Worm (Caenorhabditis elegans) whole organism, L1 larva: ENCODE measurements around the gene smoc-1.

Source experiments
- C04F5.9 ChIP-seq: sonication (generic microtip); optimal IDR thresholded peaks from 2 replicates; lab custom pipeline; 2016; ENCODE audit warnings: missing genetic modification characterization, missing compliant biosample characterization
- aha-1 ChIP-seq: fragments of 150-350 bp; optimal IDR thresholded peaks from 2 replicates; lab custom pipeline; 2014; ENCODE audit warnings: missing biosample characterization, missing genetic modification characterization
- blmp-1 ChIP-seq: fragments of 150-350 bp; optimal IDR thresholded peaks from 2 replicates; lab custom pipeline; 2014; ENCODE audit warnings: missing biosample characterization, missing genetic modification characterization
- ceh-63 ChIP-seq: fragments of 200-800 bp; sonication (Bioruptor generic); optimal IDR thresholded peaks from 2 replicates; lab custom pipeline; 2018; ENCODE audit warnings: mild to moderate bottlenecking, missing genetic modification characterization, missing compliant biosample characterization
- ceh-90 ChIP-seq: sonication (generic microtip); optimal IDR thresholded peaks from 2 replicates; lab custom pipeline; 2016; ENCODE audit warnings: missing genetic modification characterization, missing compliant biosample characterization
- dsc-1 ChIP-seq: sonication (generic microtip); optimal IDR thresholded peaks from 2 replicates; lab custom pipeline; 2016; ENCODE audit warnings: mild to moderate bottlenecking, missing genetic modification characterization, missing compliant biosample characterization
- efl-1 ChIP-seq, 4 experiments: fragments of 150-350 bp; optimal IDR thresholded peaks in 3 of 4; peaks in 1 of 4; 1 replicate in 1 of 4; 2 replicates in 3 of 4; lab custom pipeline; 2014; ENCODE audit warnings: missing biosample characterization in 2 of 4, missing genetic modification characterization in 2 of 4, missing genetic modification reagents in 2 of 4
- elt-2 ChIP-seq: sonication (generic microtip); optimal IDR thresholded peaks from 2 replicates; lab custom pipeline; 2016; ENCODE audit warnings: missing genetic modification characterization, mild to moderate bottlenecking, inconsistent platforms, missing compliant biosample characterization, missing genetic modification reagents
- fkh-10 ChIP-seq: sonication (generic microtip); optimal IDR thresholded peaks from 2 replicates; lab custom pipeline; 2017; ENCODE audit warnings: missing biosample characterization, missing genetic modification reagents, missing genetic modification characterization
- fkh-4 ChIP-seq: sonication (generic microtip); optimal IDR thresholded peaks from 2 replicates; lab custom pipeline; 2016; ENCODE audit warnings: missing compliant biosample characterization, missing genetic modification characterization, borderline replicate concordance
- fkh-8 ChIP-seq: sonication (generic microtip); optimal IDR thresholded peaks from 2 replicates; lab custom pipeline; 2016; ENCODE audit warnings: mild to moderate bottlenecking, missing genetic modification characterization, missing compliant biosample characterization
- hlh-4 ChIP-seq: sonication (generic microtip); optimal IDR thresholded peaks from 2 replicates; lab custom pipeline; 2016; ENCODE audit warnings: mild to moderate bottlenecking, missing genetic modification characterization, missing compliant biosample characterization
- lin-14 ChIP-seq: fragments of 200-800 bp; sonication (Bioruptor generic); optimal IDR thresholded peaks from 2 replicates; lab custom pipeline; 2018; ENCODE audit warnings: mild to moderate bottlenecking, missing genetic modification characterization, moderate library complexity, missing compliant biosample characterization
- lin-39 ChIP-seq: fragments of 150-350 bp; optimal IDR thresholded peaks from 2 replicates; lab custom pipeline; 2014; ENCODE audit warnings: missing biosample characterization, missing genetic modification reagents, missing genetic modification characterization
- lir-3 ChIP-seq: sonication (generic microtip); optimal IDR thresholded peaks from 2 replicates; lab custom pipeline; 2016; ENCODE audit warnings: mild to moderate bottlenecking, missing genetic modification characterization, moderate library complexity, missing compliant biosample characterization; ENCODE audit not compliant: poor library complexity
- mef-2 ChIP-seq: fragments of 150-350 bp; optimal IDR thresholded peaks from 2 replicates; lab custom pipeline; 2014; ENCODE audit warnings: missing biosample characterization, missing genetic modification characterization
- nhr-11 ChIP-seq: fragments of 150-350 bp; optimal IDR thresholded peaks from 2 replicates; lab custom pipeline; 2014; ENCODE audit warnings: missing biosample characterization, missing genetic modification characterization
- nhr-20 ChIP-seq: sonication (generic microtip); optimal IDR thresholded peaks from 2 replicates; lab custom pipeline; 2016; ENCODE audit warnings: mild to moderate bottlenecking, missing genetic modification characterization, missing compliant biosample characterization
- nhr-76 ChIP-seq: sonication (generic microtip); optimal IDR thresholded peaks from 2 replicates; lab custom pipeline; 2017; ENCODE audit warnings: missing biosample characterization, missing genetic modification characterization
- nhr-85 ChIP-seq: sonication (generic microtip); peaks from one replicate; lab custom pipeline; 2016; ENCODE audit warnings: missing genetic modification characterization, inconsistent platforms, missing compliant biosample characterization
- nhr-90 ChIP-seq: sonication (generic microtip); optimal IDR thresholded peaks from 2 replicates; lab custom pipeline; 2016; ENCODE audit warnings: mild to moderate bottlenecking, missing genetic modification characterization, missing compliant biosample characterization; ENCODE audit not compliant: poor library complexity
- pag-3 ChIP-seq: sonication (generic microtip); optimal IDR thresholded peaks from 2 replicates; lab custom pipeline; 2017; ENCODE audit warnings: missing genetic modification characterization, mild to moderate bottlenecking, missing compliant biosample characterization, antibody characterized with exemption, borderline replicate concordance; ENCODE audit not compliant: insufficient read depth
- pax-3 ChIP-seq: fragments of 200-800 bp; sonication (Bioruptor generic); optimal IDR thresholded peaks from 2 replicates; lab custom pipeline; 2018; ENCODE audit warnings: mild to moderate bottlenecking, missing genetic modification characterization, moderate library complexity, missing compliant biosample characterization
- snpc-4 ChIP-seq: fragments of 150-350 bp; optimal IDR thresholded peaks from 2 replicates; lab custom pipeline; 2014; ENCODE audit warnings: missing biosample characterization, missing genetic modification characterization
- snu-23 ChIP-seq: sonication (generic microtip); optimal IDR thresholded peaks from 2 replicates; lab custom pipeline; 2016; ENCODE audit warnings: missing genetic modification characterization, missing compliant biosample characterization
- sox-4 ChIP-seq: sonication (generic microtip); optimal IDR thresholded peaks from 2 replicates; lab custom pipeline; 2016; ENCODE audit warnings: missing genetic modification characterization, missing compliant biosample characterization
- sptf-1 ChIP-seq: fragments of 150-350 bp; optimal IDR thresholded peaks from 2 replicates; lab custom pipeline; 2014; ENCODE audit warnings: missing biosample characterization, missing genetic modification characterization
- sup-37 ChIP-seq: fragments of 200-800 bp; sonication (Bioruptor generic); optimal IDR thresholded peaks from 2 replicates; lab custom pipeline; 2018; ENCODE audit warnings: mild to moderate bottlenecking, missing genetic modification characterization, missing compliant biosample characterization
- swsn-7 ChIP-seq: sonication (generic microtip); optimal IDR thresholded peaks from 2 replicates; lab custom pipeline; 2016; ENCODE audit warnings: missing genetic modification characterization, missing compliant biosample characterization
- tlp-1 ChIP-seq: fragments of 150-350 bp; optimal IDR thresholded peaks from 2 replicates; lab custom pipeline; 2014; ENCODE audit warnings: missing biosample characterization, missing genetic modification characterization
- unc-30 ChIP-seq: sonication (generic microtip); optimal IDR thresholded peaks from 2 replicates; lab custom pipeline; 2017; ENCODE audit warnings: missing biosample characterization, missing genetic modification characterization
- unc-62 ChIP-seq: fragments of 150-350 bp; optimal IDR thresholded peaks from 2 replicates; lab custom pipeline; 2014; ENCODE audit warnings: missing biosample characterization, missing genetic modification reagents, missing genetic modification characterization
- unc-86 ChIP-seq: sonication (generic microtip); optimal IDR thresholded peaks from 2 replicates; lab custom pipeline; 2016; ENCODE audit warnings: missing genetic modification characterization, missing compliant biosample characterization
- unc-98 ChIP-seq: fragments of 200-800 bp; sonication (Bioruptor generic); IDR thresholded peaks from 2 replicates; pipeline ENCODE4 v1.3.6; 2022; ENCODE audit warnings: missing genetic modification characterization, missing compliant biosample characterization
- zag-1 ChIP-seq: fragments of 150-350 bp; optimal IDR thresholded peaks from 2 replicates; lab custom pipeline; 2014; ENCODE audit warnings: missing biosample characterization, missing genetic modification characterization
- ztf-11 ChIP-seq, 2 experiments: sonication (generic microtip); optimal IDR thresholded peaks; 2 replicates each; lab custom pipeline; 2016 to 2017; ENCODE audit warnings: missing genetic modification characterization in 2 of 2, missing biosample characterization in 1 of 2, missing compliant biosample characterization in 1 of 2
- ztf-4 ChIP-seq: fragments of 150-350 bp; optimal IDR thresholded peaks from 2 replicates; lab custom pipeline; 2014; ENCODE audit warnings: missing biosample characterization, missing genetic modification characterization

smoc-1 gene

ce11 chrV:11757358-11757757 is at the start of gene smoc-1:
smoc-1 (plus strand) TSS chrV:11757658.
- TF ChIP-seq lin-39 (tag; lab: Kevin White, UChicago): no peak
- TF ChIP-seq fkh-8 (tag; lab: Kevin White, UChicago): no peak
- no peak for TF ChIP-seq elt-2 (tag; lab: Kevin White, UChicago)
- TF ChIP-seq zag-1 (tag; lab: Kevin White, UChicago): no peak
- no peak for TF ChIP-seq lin-14 (GFP tag; lab: Kevin White, UChicago)
- no peak for TF ChIP-seq mef-2
- TF ChIP-seq unc-86 (tag; lab: Kevin White, UChicago): no peak
- no peak for TF ChIP-seq unc-30 (tag; lab: Kevin White, UChicago)
- no peak for TF ChIP-seq fkh-4 (tag; lab: Kevin White, UChicago)
- no peak for TF ChIP-seq nhr-11
- TF ChIP-seq ztf-4 (tag; lab: Kevin White, UChicago): no peak
- no peak for TF ChIP-seq unc-62
- no peak for TF ChIP-seq ceh-63
- TF ChIP-seq ceh-90: no peak
- no peak for TF ChIP-seq swsn-7 (tag; lab: Kevin White, UChicago)

DNA sequence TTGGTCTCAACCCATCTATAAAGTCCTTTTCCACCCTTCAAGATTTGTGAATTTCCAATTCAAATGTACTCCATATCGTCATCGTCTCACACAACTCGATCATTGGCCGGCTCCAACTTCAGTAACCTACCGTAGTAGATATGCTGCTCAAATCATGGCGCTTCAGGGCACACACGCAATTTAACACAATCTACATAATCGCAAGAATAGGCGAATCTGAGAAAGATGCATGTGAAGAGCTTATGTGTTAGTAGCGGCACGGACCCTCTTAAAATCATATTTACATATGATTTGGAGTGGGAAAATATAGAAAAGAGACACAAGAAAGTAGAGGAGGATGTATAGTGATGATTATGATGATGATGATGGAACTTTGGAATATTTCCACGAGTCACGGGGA is 45.7 kb upstream of the smoc-1 start:
- TF ChIP-seq efl-1 (optimal IDR thresholded peaks at IDR 0.05; lab: Kevin White, UChicago) (no peak), efl-1 (GFP tag; optimal IDR thresholded peaks at IDR 0.05 in 1 of 2; lab: Kevin White, UChicago) (no peak), snu-23 (no peak), blmp-1 (tag; lab: Kevin White, UChicago) (no peak), snpc-4 (no peak), fkh-10 (GFP tag; lab: Kevin White, UChicago) (peak; percentile 69), lin-14 (GFP tag; lab: Kevin White, UChicago) (peak; percentile 44)

DNA sequence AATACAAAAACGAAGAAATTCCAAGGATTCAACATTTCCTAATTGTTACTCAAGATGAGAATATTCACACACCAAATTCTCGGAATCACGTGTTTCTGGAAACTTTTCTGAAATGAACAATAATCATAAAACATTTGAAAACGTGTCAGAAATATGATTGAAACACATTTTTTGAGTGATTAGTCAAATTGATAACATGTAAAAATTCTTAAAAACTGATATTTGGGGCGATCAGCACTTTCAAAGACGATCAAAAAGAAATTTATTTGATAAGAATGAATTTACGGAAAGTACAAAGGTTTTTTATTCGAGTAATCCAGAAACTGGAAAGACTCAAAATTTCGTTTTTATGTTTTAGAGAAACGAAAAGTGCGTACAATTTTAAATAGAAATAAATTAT is 41.7 kb upstream of the smoc-1 start, which contains the start of gene tre-3:
tre-3 (minus strand) TSS at position 107 of the 400 bp plus-strand sequence.
- TF ChIP-seq dsc-1 (no peak), elt-2 (tag; lab: Kevin White, UChicago) (peak; percentile 29), efl-1 (optimal IDR thresholded peaks at IDR 0.05; lab: Kevin White, UChicago) (no peak), efl-1 (GFP tag; optimal IDR thresholded peaks at IDR 0.05 in 1 of 2; lab: Kevin White, UChicago) (peak in 1 of 2 experiments; percentile 51)

- TF ChIP-seq C04F5.9 (tag; lab: Kevin White, UChicago): no peak
- peak; percentile 53 for TF ChIP-seq elt-2 (tag; lab: Kevin White, UChicago)
Measured at ce11 chrV:11716930-11717329, 40.5 kb upstream of the smoc-1 start.

ce11 chrV:11722858-11723257 is 34.6 kb upstream of the smoc-1 start:
- TF ChIP-seq efl-1 (optimal IDR thresholded peaks at IDR 0.05; lab: Kevin White, UChicago) (no peak), efl-1 (GFP tag; optimal IDR thresholded peaks at IDR 0.05 in 1 of 2; lab: Kevin White, UChicago) (peak in 1 of 2 experiments; percentile 68), fkh-8 (tag; lab: Kevin White, UChicago) (no peak)

DNA sequence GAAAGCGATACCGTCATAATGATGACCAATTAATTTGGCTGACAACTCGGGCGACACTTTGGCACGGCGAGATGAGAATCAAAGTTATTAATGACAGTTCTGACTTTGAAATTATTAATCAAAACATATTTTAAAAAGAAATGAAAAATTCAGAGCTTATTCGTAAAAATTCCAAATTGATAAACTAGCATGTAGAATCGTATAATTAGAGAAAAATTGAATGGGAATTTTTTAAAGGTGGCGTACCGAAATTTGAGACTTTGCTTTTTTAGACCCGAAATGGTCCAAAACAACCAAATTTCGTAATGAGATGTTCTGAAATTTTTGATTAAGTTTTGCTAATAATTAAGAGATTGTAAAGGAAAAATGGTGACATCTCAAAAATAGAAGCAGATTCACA is 31.5 kb upstream of the smoc-1 start, which contains the start of gene daf-11:
daf-11 (minus strand) TSS at position 101 of the 400 bp plus-strand sequence.
- no peak for TF ChIP-seq unc-98 (GFP tag; lab: Robert Waterston, UW)
- TF ChIP-seq fkh-10 (GFP tag; lab: Kevin White, UChicago): no peak
- TF ChIP-seq aha-1 (tag; lab: Kevin White, UChicago): no peak
- no peak for TF ChIP-seq lir-3
- no peak for TF ChIP-seq nhr-20 (tag; lab: Kevin White, UChicago)
- TF ChIP-seq sup-37 (GFP tag; lab: Kevin White, UChicago): no peak
- no peak for TF ChIP-seq hlh-4

- TF ChIP-seq nhr-85 (no peak), nhr-76 (tag; lab: Kevin White, UChicago) (no peak), pax-3 (tag; lab: Kevin White, UChicago) (no peak), sox-4 (tag; lab: Kevin White, UChicago) (no peak), nhr-90 (tag; lab: Kevin White, UChicago) (no peak), unc-30 (tag; lab: Kevin White, UChicago) (no peak), hlh-4 (no peak), nhr-20 (tag; lab: Kevin White, UChicago) (no peak), swsn-7 (tag; lab: Kevin White, UChicago) (no peak), sptf-1 (tag; lab: Kevin White, UChicago) (no peak), tlp-1 (tag; lab: Kevin White, UChicago) (no peak), pag-3 (tag; lab: Kevin White, UChicago) (no peak), dsc-1 (no peak), ztf-11 (tag; optimal IDR thresholded peaks at IDR 0.05; lab: Kevin White, UChicago) (no peak)
- TF ChIP-seq, all 84 proteins: peak for 0
Measured at ce11 chrV:11730060-11730459, 27.4 kb upstream of the smoc-1 start, which contains the start of gene rhr-2. rhr-2 (minus strand) TSS chrV:11730160.
